Fruit fly (Drosophila melanogaster) whole organism, embryonic: ENCODE data around the gene CG14013.

Source experiments
- Antp ChIP-seq: fragments of 200-800 bp; sonication (Bioruptor generic); optimal IDR thresholded peaks from 3 replicates; lab custom pipeline; 2016; ENCODE audit warnings: missing biosample characterization, missing genetic modification characterization
- B-H1 ChIP-seq: fragments of 200-800 bp; sonication (Bioruptor generic); IDR thresholded peaks from 3 replicates; pipeline ENCODE4 v1.3.6; 2022; ENCODE audit warnings: missing biosample characterization, missing genetic modification characterization
- CG10267 ChIP-seq: fragments of 200-800 bp; sonication (Bioruptor generic); optimal IDR thresholded peaks from 2 replicates; lab custom pipeline; 2018; ENCODE audit warnings: missing biosample characterization, mild to moderate bottlenecking, missing genetic modification characterization, moderate library complexity
- CG10366 ChIP-seq: fragments of 200-800 bp; sonication (Bioruptor generic); IDR thresholded peaks from 2 replicates; pipeline ENCODE4 v1.3.6; 2022; ENCODE audit warnings: missing biosample characterization, missing genetic modification characterization
- CG10654 ChIP-seq: fragments of 200-800 bp; sonication (Bioruptor generic); optimal IDR thresholded peaks from 2 replicates; lab custom pipeline; 2016; ENCODE audit warnings: missing biosample characterization, missing genetic modification characterization
- CG11093 ChIP-seq: fragments of 200-800 bp; sonication (Bioruptor generic); IDR thresholded peaks from 3 replicates; pipeline ENCODE4 v1.3.6; 2022; ENCODE audit warnings: missing biosample characterization, missing genetic modification characterization
- CG11456 ChIP-seq: fragments of 200-800 bp; sonication (Bioruptor generic); IDR thresholded peaks from 3 replicates; pipeline ENCODE4 v1.3.6; 2022; ENCODE audit warnings: missing biosample characterization, missing genetic modification characterization
- CG12219 ChIP-seq: fragments of 200-800 bp; sonication (Bioruptor generic); optimal IDR thresholded peaks from 3 replicates; lab custom pipeline; 2018; ENCODE audit warnings: missing biosample characterization, mild to moderate bottlenecking, missing genetic modification characterization
- CG12769 ChIP-seq: fragments of 200-800 bp; sonication (Bioruptor generic); optimal IDR thresholded peaks from 2 replicates; lab custom pipeline; 2019; ENCODE audit warnings: missing biosample characterization, mild to moderate bottlenecking, missing genetic modification characterization, moderate library complexity
- CG13123 ChIP-seq: fragments of 200-800 bp; sonication (Bioruptor generic); optimal IDR thresholded peaks from 2 replicates; lab custom pipeline; 2016; ENCODE audit warnings: missing biosample characterization, missing genetic modification characterization
- CG14860 ChIP-seq: fragments of 200-800 bp; sonication (Bioruptor generic); IDR thresholded peaks from 3 replicates; pipeline ENCODE4 v1.3.6; 2022; ENCODE audit warnings: missing biosample characterization, missing genetic modification characterization; ENCODE audit not compliant: partially characterized antibody
- CG14965 ChIP-seq: fragments of 200-800 bp; sonication (Bioruptor generic); optimal IDR thresholded peaks from 2 replicates; lab custom pipeline; 2016; ENCODE audit warnings: missing biosample characterization, missing genetic modification characterization, borderline replicate concordance
- CG15696 ChIP-seq: fragments of 200-800 bp; sonication (Bioruptor generic); optimal IDR thresholded peaks from 2 replicates; lab custom pipeline; 2019; ENCODE audit warnings: missing biosample characterization, mild to moderate bottlenecking, missing genetic modification characterization, moderate library complexity
- CG17612 ChIP-seq: fragments of 200-800 bp; sonication (Bioruptor generic); IDR thresholded peaks from 2 replicates; pipeline ENCODE4 v1.3.6; 2022; ENCODE audit warnings: missing biosample characterization, missing genetic modification characterization
- CG18599 ChIP-seq: fragments of 200-800 bp; sonication (Bioruptor generic); optimal IDR thresholded peaks from 3 replicates; lab custom pipeline; 2017; ENCODE audit warnings: missing biosample characterization, missing genetic modification characterization, mild to moderate bottlenecking, moderate library complexity, missing genetic modification reagents
- CG2199 ChIP-seq: fragments of 200-800 bp; sonication (Bioruptor generic); IDR thresholded peaks from 3 replicates; pipeline ENCODE4 v1.3.6; 2022; ENCODE audit warnings: missing biosample characterization, missing genetic modification characterization
- CG30020 ChIP-seq: fragments of 200-800 bp; optimal IDR thresholded peaks from 2 replicates; lab custom pipeline; 2019; ENCODE audit warnings: missing biosample characterization, mild to moderate bottlenecking, missing genetic modification characterization, moderate library complexity
- CG32767 ChIP-seq: fragments of 200-800 bp; sonication (Bioruptor generic); IDR thresholded peaks from 2 replicates; pipeline ENCODE4 v1.3.6; 2022; ENCODE audit warnings: missing biosample characterization, missing genetic modification characterization
- CG7839 ChIP-seq: fragments of 200-800 bp; sonication (Bioruptor generic); optimal IDR thresholded peaks from 3 replicates; lab custom pipeline; 2018; ENCODE audit warnings: missing biosample characterization, mild to moderate bottlenecking, missing genetic modification characterization, moderate library complexity
- CG7987 ChIP-seq: fragments of 200-800 bp; sonication (Bioruptor generic); optimal IDR thresholded peaks from 2 replicates; lab custom pipeline; 2018; ENCODE audit warnings: missing biosample characterization, mild to moderate bottlenecking, missing genetic modification characterization, moderate library complexity
- ERR ChIP-seq: fragments of 200-800 bp; sonication (Bioruptor generic); optimal IDR thresholded peaks from 2 replicates; lab custom pipeline; 2016; ENCODE audit warnings: missing biosample characterization, missing genetic modification characterization
- HLHmδ ChIP-seq: fragments of 200-800 bp; sonication (Bioruptor generic); optimal IDR thresholded peaks from 2 replicates; lab custom pipeline; 2018; ENCODE audit warnings: missing biosample characterization, mild to moderate bottlenecking, missing genetic modification characterization, moderate library complexity
- Hmx ChIP-seq: fragments of 200-800 bp; sonication (Bioruptor generic); optimal IDR thresholded peaks from 2 replicates; lab custom pipeline; 2016; ENCODE audit warnings: missing biosample characterization, missing genetic modification characterization
- Hr39 ChIP-seq: fragments of >200 bp; optimal IDR thresholded peaks from 2 replicates; lab custom pipeline; 2017
- Lpt ChIP-seq: fragments of >200 bp; optimal IDR thresholded peaks from 2 replicates; lab custom pipeline; 2018; ENCODE audit warnings: missing biosample characterization, missing genetic modification characterization
- Meics ChIP-seq: fragments of 200-800 bp; sonication (Bioruptor generic); optimal IDR thresholded peaks from 2 replicates; lab custom pipeline; 2017; ENCODE audit warnings: missing biosample characterization, mild to moderate bottlenecking, missing genetic modification characterization
- NK7.1 ChIP-seq: fragments of 200-800 bp; sonication (Bioruptor generic); optimal IDR thresholded peaks from 3 replicates; lab custom pipeline; 2016; ENCODE audit warnings: missing biosample characterization, missing genetic modification characterization
- NfI ChIP-seq: fragments of 200-800 bp; sonication (Bioruptor generic); optimal IDR thresholded peaks from 3 replicates; lab custom pipeline; 2018; ENCODE audit warnings: missing biosample characterization, mild to moderate bottlenecking, missing genetic modification characterization, moderate library complexity
- Side ChIP-seq: fragments of 200-800 bp; sonication (Bioruptor generic); optimal IDR thresholded peaks from 2 replicates; lab custom pipeline; 2016; ENCODE audit warnings: missing biosample characterization, missing genetic modification characterization
- Sin3A ChIP-seq: fragments of >200 bp; optimal IDR thresholded peaks from 2 replicates; lab custom pipeline; 2018
- Sry-β ChIP-seq: fragments of 200-800 bp; sonication (Bioruptor generic); optimal IDR thresholded peaks from 2 replicates; lab custom pipeline; 2018; ENCODE audit warnings: missing biosample characterization, mild to moderate bottlenecking, missing genetic modification characterization, moderate library complexity
- Usf ChIP-seq: fragments of 200-800 bp; sonication (Bioruptor generic); optimal IDR thresholded peaks from 2 replicates; lab custom pipeline; 2017; ENCODE audit warnings: missing genotype, missing biosample characterization, missing genetic modification characterization
- chif ChIP-seq, 2 experiments: fragments of 200-800 bp; sonication (Bioruptor generic); optimal IDR thresholded peaks; 3 replicates each; lab custom pipeline; 2016; ENCODE audit warnings: missing biosample characterization in 2 of 2, missing genetic modification characterization in 2 of 2
- chm ChIP-seq: fragments of 200-800 bp; sonication (Bioruptor generic); IDR thresholded peaks from 2 replicates; pipeline ENCODE4 v1.3.6; 2022; ENCODE audit warnings: missing biosample characterization, missing genetic modification characterization
- corto ChIP-seq: fragments of 200-800 bp; sonication (Bioruptor generic); optimal IDR thresholded peaks from 2 replicates; lab custom pipeline; 2016; ENCODE audit warnings: missing biosample characterization, mild to moderate bottlenecking, missing genetic modification characterization, moderate library complexity
- ftz-f1 ChIP-seq: fragments of 200-800 bp; sonication (Bioruptor generic); optimal IDR thresholded peaks from 2 replicates; lab custom pipeline; 2016; ENCODE audit warnings: missing biosample characterization, missing genetic modification characterization
- gem ChIP-seq: fragments of 200-800 bp; sonication (Bioruptor generic); optimal IDR thresholded peaks from 2 replicates; lab custom pipeline; 2019; ENCODE audit warnings: missing biosample characterization, mild to moderate bottlenecking, missing genetic modification characterization, moderate library complexity
- hb ChIP-seq: fragments of 200-800 bp; sonication (Bioruptor generic); IDR thresholded peaks from 3 replicates; pipeline ENCODE4 v1.3.6; 2022; ENCODE audit warnings: missing biosample characterization, missing genetic modification characterization; ENCODE audit not compliant: partially characterized antibody
- lbe ChIP-seq: fragments of 200-800 bp; sonication (Bioruptor generic); optimal IDR thresholded peaks from 2 replicates; lab custom pipeline; 2016; ENCODE audit warnings: missing biosample characterization, mild to moderate bottlenecking, missing genetic modification characterization
- maf-S ChIP-seq: fragments of 200-800 bp; sonication (Bioruptor generic); optimal IDR thresholded peaks from 2 replicates; lab custom pipeline; 2016; ENCODE audit warnings: missing biosample characterization, missing genetic modification characterization
- nom ChIP-seq: fragments of 200-800 bp; sonication (Bioruptor generic); optimal IDR thresholded peaks from 2 replicates; lab custom pipeline; 2017; ENCODE audit warnings: missing biosample characterization, missing genetic modification characterization, mild to moderate bottlenecking, moderate library complexity, missing genetic modification reagents
- prd ChIP-seq, 3 experiments: fragments of >200 bp in 2 of 3; fragments of 200-800 bp in 1 of 3; sonication (Bioruptor generic) in 1 of 3; optimal IDR thresholded peaks in 2 of 3; IDR thresholded peaks in 1 of 3; 2 replicates in 2 of 3; 3 replicates in 1 of 3; pipeline versions ENCODE4 v1.3.6 to Lab custom; 2017 to 2022; ENCODE audit warnings: missing biosample characterization in 1 of 3, missing genetic modification characterization in 1 of 3
- pros ChIP-seq: fragments of 200-800 bp; sonication (Bioruptor generic); optimal IDR thresholded peaks from 3 replicates; lab custom pipeline; 2019; ENCODE audit warnings: missing biosample characterization, mild to moderate bottlenecking, missing genetic modification characterization, moderate library complexity
- slp2 ChIP-seq: fragments of 200-800 bp; sonication (Bioruptor generic); optimal IDR thresholded peaks from 2 replicates; lab custom pipeline; 2016; ENCODE audit warnings: missing biosample characterization, missing genetic modification characterization
- stwl ChIP-seq: fragments of 200-800 bp; sonication (Bioruptor generic); optimal IDR thresholded peaks from 3 replicates; lab custom pipeline; 2018; ENCODE audit warnings: missing biosample characterization, mild to moderate bottlenecking, missing genetic modification characterization, moderate library complexity
- unpg ChIP-seq: fragments of 200-800 bp; sonication (Bioruptor generic); optimal IDR thresholded peaks from 3 replicates; lab custom pipeline; 2018; ENCODE audit warnings: missing biosample characterization, mild to moderate bottlenecking, missing genetic modification characterization, moderate library complexity
- vfl ChIP-seq: fragments of 200-800 bp; sonication (Bioruptor generic); optimal IDR thresholded peaks from 2 replicates; lab custom pipeline; 2016; ENCODE audit warnings: missing biosample characterization, missing genetic modification characterization
- vvl ChIP-seq: fragments of 200-800 bp; sonication (Bioruptor generic); IDR thresholded peaks from 2 replicates; pipeline ENCODE4 v1.3.6; 2022; ENCODE audit warnings: missing biosample characterization, missing genetic modification characterization
- z ChIP-seq: fragments of 200-800 bp; sonication (Bioruptor generic); IDR thresholded peaks from 3 replicates; pipeline ENCODE4 v1.3.6; 2022; ENCODE audit warnings: missing biosample characterization, missing genetic modification characterization

CG14013 gene

DNA sequence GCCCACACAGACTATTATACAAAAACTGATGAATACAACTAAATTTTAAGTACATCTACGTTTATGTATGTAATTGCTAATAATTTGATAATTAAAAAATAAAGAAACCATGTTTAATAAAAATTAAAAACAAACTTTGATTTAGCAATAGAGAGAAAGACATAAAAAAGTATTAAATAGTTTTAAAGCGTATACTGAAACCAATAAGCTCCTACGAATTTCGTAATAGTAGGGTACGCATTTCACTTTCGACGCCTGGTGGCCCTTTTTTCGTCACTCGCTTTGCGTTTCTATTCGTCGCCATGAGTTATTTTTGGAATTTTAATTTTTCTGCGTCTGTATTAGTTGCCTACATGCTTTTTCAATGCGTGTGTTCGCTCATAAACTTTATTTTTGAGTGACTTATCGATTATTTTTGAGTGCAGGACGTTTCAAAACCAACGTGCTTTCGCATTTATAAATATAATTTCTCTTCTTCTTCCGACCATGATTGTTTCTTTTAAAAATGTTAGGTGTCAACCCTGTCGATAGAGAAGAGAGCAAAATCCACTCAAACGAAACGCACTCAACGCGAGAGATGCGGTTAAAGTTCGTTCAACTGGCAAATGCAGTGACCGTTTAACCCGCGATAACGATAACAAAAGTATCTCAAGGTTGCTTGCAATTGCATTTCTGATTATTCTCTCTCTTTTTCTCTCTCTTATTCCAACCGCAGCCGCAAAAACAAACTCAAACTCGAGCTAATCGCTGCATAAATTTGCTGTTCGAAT is 6.9 kb downstream of the CG14013 start, which contains the start of gene Oscillin (continued):
- TF ChIP-seq CG10654 (peak; percentile 58), slp2 (peak; percentile 44), Lpt (GFP tag; lab: Kevin White, UChicago) (no peak), vfl (GFP tag; lab: Kevin White, UChicago) (no peak), NK7.1 (GFP tag; lab: Kevin White, UChicago) (no peak), CG7839 (peak; percentile 88), CG30020 (tag; lab: Kevin White, UChicago) (peak; percentile 51), stwl (tag; lab: Kevin White, UChicago) (peak; percentile 88), HLHmδ (GFP tag; lab: Kevin White, UChicago) (no peak), Hr39 (lab: Kevin White, UChicago) (no peak), CG12219 (GFP tag; lab: Kevin White, UChicago) (peak; percentile 49), chif (GFP tag; optimal IDR thresholded peaks at IDR 0.05; lab: Kevin White, UChicago) (peak in 1 of 2 experiments; percentile 30), CG32767 (GFP tag; lab: Robert Waterston, UW) (peak; percentile 78), pros (GFP tag; lab: Kevin White, UChicago) (peak; percentile 36), CG17612 (peak; percentile 54; the same call in 1 of the 2 replicates), CG14860 (GFP tag; lab: Robert Waterston, UW) (peak; percentile 83), CG14965 (no peak), prd (optimal IDR thresholded peaks at IDR 0.05; lab: Kevin White, UChicago) (no peak), prd (GFP tag; IDR thresholded peaks at IDR 0.05; lab: Robert Waterston, UW) (peak; percentile 79), Sry-β (GFP tag; lab: Kevin White, UChicago) (no peak), NfI (peak; percentile 66), Side (no peak), Sin3A (no peak), CG11093 (GFP tag; lab: Robert Waterston, UW) (0 out of 3 replicates have a peak, but pooled peaks have one; percentile 69), maf-S (GFP tag; lab: Kevin White, UChicago) (no peak), Hmx (GFP tag; lab: Kevin White, UChicago) (peak; percentile 56), Antp (GFP tag; lab: Kevin White, UChicago) (peak; percentile 35), ftz-f1 (GFP tag; lab: Kevin White, UChicago) (no peak), vvl (GFP tag; lab: Robert Waterston, UW) (peak; percentile 94), nom (GFP tag; lab: Kevin White, UChicago) (peak; percentile 47), B-H1 (GFP tag; lab: Robert Waterston, UW) (peak; percentile 72; the same call in 2 of the 3 replicates), CG2199 (GFP tag; lab: Robert Waterston, UW) (0 out of 3 replicates have a peak, but pooled peaks have one; percentile 25), Usf (GFP tag; lab: Kevin White, UChicago) (no peak), CG10267 (peak; percentile 83), ERR (peak; percentile 43), lbe (GFP tag; lab: Kevin White, UChicago) (peak; percentile 64), z (GFP tag; lab: Robert Waterston, UW) (peak; percentile 98), Meics (GFP tag; lab: Kevin White, UChicago) (peak; percentile 86), chm (GFP tag; lab: Robert Waterston, UW) (peak; percentile 77; the same call in 1 of the 2 replicates), CG10366 (GFP tag; lab: Robert Waterston, UW) (peak; percentile 60; the same call in 1 of the 2 replicates), CG7987 (peak; percentile 44), CG12769 (tag; lab: Kevin White, UChicago) (peak; percentile 13), CG18599 (peak; percentile 89), gem (tag; lab: Kevin White, UChicago) (peak; percentile 58), CG11456 (GFP tag; lab: Robert Waterston, UW) (peak; percentile 84), corto (GFP tag; lab: Kevin White, UChicago) (peak; percentile 40), unpg (GFP tag; lab: Kevin White, UChicago) (peak; percentile 88), CG15696 (peak; percentile 58), CG13123 (GFP tag; lab: Kevin White, UChicago) (peak; percentile 4), hb (GFP tag; lab: Robert Waterston, UW) (peak; percentile 84)
